Worm (Caenorhabditis elegans) whole organism, L4 larva: Measurements from ENCODE around the gene sdz-26.

Source experiments
- D1046.2 ChIP-seq: fragments of 200-800 bp; sonication (Bioruptor generic); IDR thresholded peaks from 2 replicates; pipeline ENCODE4 v1.3.6; 2022; ENCODE audit warnings: missing genetic modification characterization, missing compliant biosample characterization
- F10B5.3 ChIP-seq: sonication (generic microtip); optimal IDR thresholded peaks from 2 replicates; lab custom pipeline; 2016; ENCODE audit warnings: mild to moderate bottlenecking, missing genetic modification characterization, missing compliant biosample characterization
- F37D6.2 ChIP-seq: sonication (generic microtip); optimal IDR thresholded peaks from 2 replicates; lab custom pipeline; 2016; ENCODE audit warnings: mild to moderate bottlenecking, missing genetic modification characterization, missing compliant biosample characterization
- F44E2.7 ChIP-seq: fragments of 200-800 bp; sonication (Bioruptor generic); IDR thresholded peaks from 2 replicates; pipeline ENCODE4 v2.1.2; 2022; ENCODE audit warnings: missing genetic modification characterization, missing compliant biosample characterization
- R02D3.7 ChIP-seq: fragments of 150-350 bp; sonication (generic microtip); optimal IDR thresholded peaks from 3 replicates; lab custom pipeline; 2014; ENCODE audit warnings: missing biosample characterization, missing genetic modification characterization
- T20F7.1 ChIP-seq: fragments of 200-800 bp; sonication (Bioruptor generic); optimal IDR thresholded peaks from 2 replicates; lab custom pipeline; 2018; ENCODE audit warnings: mild to moderate bottlenecking, missing genetic modification characterization, missing compliant biosample characterization
- T26A8.4 ChIP-seq: fragments of 200-800 bp; sonication (Bioruptor generic); IDR thresholded peaks from 2 replicates; pipeline ENCODE4 v1.3.6; 2022; ENCODE audit warnings: missing genetic modification characterization, missing compliant biosample characterization
- Y48G9A.11 ChIP-seq: fragments of 200-800 bp; sonication (Bioruptor generic); IDR thresholded peaks from 2 replicates; pipeline ENCODE4 v1.3.6; 2022; ENCODE audit warnings: missing genetic modification reagents, missing genetic modification characterization, missing compliant biosample characterization
- Y5F2A.4 ChIP-seq: fragments of 200-800 bp; sonication (Bioruptor generic); optimal IDR thresholded peaks from 2 replicates; lab custom pipeline; 2018; ENCODE audit warnings: mild to moderate bottlenecking, missing genetic modification characterization, missing compliant biosample characterization
- Y75B8A.6 ChIP-seq: fragments of 200-800 bp; sonication (Bioruptor generic); IDR thresholded peaks from 2 replicates; pipeline ENCODE4 v1.3.6; 2022; ENCODE audit warnings: missing genetic modification reagents, missing genetic modification characterization, missing compliant biosample characterization
- ZK337.2 ChIP-seq: fragments of 200-800 bp; sonication (Bioruptor generic); IDR thresholded peaks from 2 replicates; pipeline ENCODE4 v1.3.6; 2022; ENCODE audit warnings: missing genetic modification reagents, missing genetic modification characterization, missing compliant biosample characterization
- aly-2 ChIP-seq: sonication (generic microtip); optimal IDR thresholded peaks from 2 replicates; lab custom pipeline; 2018; ENCODE audit warnings: missing biosample characterization, missing genetic modification characterization
- arid-1 ChIP-seq: fragments of 200-800 bp; sonication (Bioruptor generic); conservative IDR thresholded peaks from 2 replicates; pipeline ENCODE4 v1.3.6; 2022; ENCODE audit warnings: missing genetic modification reagents, missing genetic modification characterization, missing compliant biosample characterization
- ceh-28 ChIP-seq: fragments of 150-350 bp; optimal IDR thresholded peaks from 2 replicates; lab custom pipeline; 2014; ENCODE audit warnings: missing biosample characterization, missing genetic modification reagents, missing genetic modification characterization
- ceh-44 ChIP-seq: fragments of 200-800 bp; sonication (Bioruptor generic); IDR thresholded peaks from 2 replicates; pipeline ENCODE4 v1.3.6; 2022; ENCODE audit warnings: missing genetic modification reagents, missing genetic modification characterization, missing compliant biosample characterization
- ceh-62 ChIP-seq: sonication (generic microtip); optimal IDR thresholded peaks from 2 replicates; lab custom pipeline; 2017; ENCODE audit warnings: missing biosample characterization, missing genetic modification characterization
- ces-1 ChIP-seq: fragments of 150-350 bp; sonication (generic microtip); optimal IDR thresholded peaks from 4 replicates; lab custom pipeline; 2014; ENCODE audit warnings: missing biosample characterization, missing genetic modification reagents, missing genetic modification characterization
- daf-16 ChIP-seq, 3 experiments: sonication (generic microtip); optimal IDR thresholded peaks; 2 replicates each; lab custom pipeline; 2016 to 2017; ENCODE audit warnings: missing genetic modification characterization in 3 of 3, missing genetic modification reagents in 3 of 3, mild to moderate bottlenecking in 2 of 3, missing compliant biosample characterization in 2 of 3, missing biosample characterization in 1 of 3, moderate library complexity in 1 of 3
- dmd-6 ChIP-seq: fragments of 200-800 bp; sonication (Bioruptor generic); IDR thresholded peaks from 2 replicates; pipeline ENCODE4 v1.3.6; 2022; ENCODE audit warnings: missing genetic modification reagents, missing genetic modification characterization, missing compliant biosample characterization
- dmd-8 ChIP-seq: fragments of 200-800 bp; sonication (Bioruptor generic); IDR thresholded peaks from 2 replicates; pipeline ENCODE4 v1.3.6; 2022; ENCODE audit warnings: missing genetic modification characterization, missing compliant biosample characterization
- dmd-9 ChIP-seq: fragments of 200-800 bp; sonication (Bioruptor generic); IDR thresholded peaks from 2 replicates; pipeline ENCODE4 v1.3.6; 2022; ENCODE audit warnings: missing genetic modification reagents, missing genetic modification characterization, missing compliant biosample characterization
- dpl-1 ChIP-seq: fragments of 150-350 bp; optimal IDR thresholded peaks from 2 replicates; lab custom pipeline; 2014; ENCODE audit warnings: missing biosample characterization, missing genetic modification reagents, missing genetic modification characterization
- duxl-1 ChIP-seq: sonication (generic microtip); optimal IDR thresholded peaks from 2 replicates; lab custom pipeline; 2016; ENCODE audit warnings: mild to moderate bottlenecking, missing genetic modification characterization, moderate library complexity, missing compliant biosample characterization; ENCODE audit not compliant: poor library complexity
- dve-1 ChIP-seq: sonication (generic microtip); optimal IDR thresholded peaks from 2 replicates; lab custom pipeline; 2017; ENCODE audit warnings: antibody characterized with exemption, mild to moderate bottlenecking, missing genetic modification characterization, missing compliant biosample characterization; ENCODE audit not compliant: insufficient read depth
- hif-1 ChIP-seq, 2 experiments: sonication (generic microtip); optimal IDR thresholded peaks; 2 replicates each; lab custom pipeline; 2016 to 2017; ENCODE audit warnings: missing compliant biosample characterization in 2 of 2, missing genetic modification characterization in 2 of 2, missing genetic modification reagents in 2 of 2, missing genotype in 2 of 2, mild to moderate bottlenecking in 1 of 2
- hlh-30 ChIP-seq: sonication (generic microtip); optimal IDR thresholded peaks from 2 replicates; lab custom pipeline; 2017; ENCODE audit warnings: antibody characterized with exemption, mild to moderate bottlenecking, missing genetic modification characterization, missing compliant biosample characterization; ENCODE audit not compliant: insufficient read depth
- hmg-1.1 ChIP-seq: fragments of 200-800 bp; sonication (Bioruptor generic); IDR thresholded peaks from 2 replicates; pipeline ENCODE4 v1.3.6; 2022; ENCODE audit warnings: missing genetic modification reagents, missing genetic modification characterization, missing compliant biosample characterization
- lim-7 ChIP-seq: fragments of 200-800 bp; sonication (Bioruptor generic); IDR thresholded peaks from 2 replicates; pipeline ENCODE4 v1.3.6; 2022; ENCODE audit warnings: missing genetic modification characterization, missing compliant biosample characterization
- lin-38 ChIP-seq: fragments of 200-800 bp; sonication (Bioruptor generic); IDR thresholded peaks from 2 replicates; pipeline ENCODE4 v1.3.6; 2022; ENCODE audit warnings: missing genetic modification reagents, missing genetic modification characterization, missing compliant biosample characterization
- lir-3 ChIP-seq: sonication (generic microtip); optimal IDR thresholded peaks from 2 replicates; lab custom pipeline; 2016; ENCODE audit warnings: mild to moderate bottlenecking, missing genetic modification characterization, missing compliant biosample characterization
- mep-1 ChIP-seq: fragments of 150-350 bp; sonication (generic microtip); optimal IDR thresholded peaks from 3 replicates; lab custom pipeline; 2014; ENCODE audit warnings: missing biosample characterization, missing genetic modification characterization
- mes-2 ChIP-seq: sonication (generic microtip); optimal IDR thresholded peaks from 2 replicates; lab custom pipeline; 2016; ENCODE audit warnings: missing genotype, mild to moderate bottlenecking, missing genetic modification characterization, missing compliant biosample characterization; ENCODE audit not compliant: poor library complexity, severe bottlenecking
- mxl-2 ChIP-seq: fragments of 200-800 bp; sonication (Bioruptor generic); conservative IDR thresholded peaks from 2 replicates; pipeline ENCODE4 v1.3.6; 2022; ENCODE audit warnings: missing genetic modification reagents, missing genetic modification characterization, missing compliant biosample characterization
- mxl-3 ChIP-seq: fragments of 200-800 bp; sonication (Bioruptor generic); optimal IDR thresholded peaks from 2 replicates; lab custom pipeline; 2018; ENCODE audit warnings: mild to moderate bottlenecking, missing genetic modification characterization, missing compliant biosample characterization
- nhr-10 ChIP-seq: fragments of 150-350 bp; optimal IDR thresholded peaks from 2 replicates; lab custom pipeline; 2014; ENCODE audit warnings: missing biosample characterization, missing genetic modification characterization
- nhr-102 ChIP-seq: sonication (generic microtip); optimal IDR thresholded peaks from 2 replicates; lab custom pipeline; 2016; ENCODE audit warnings: mild to moderate bottlenecking, missing genetic modification characterization, moderate library complexity, missing compliant biosample characterization
- nhr-28 ChIP-seq: fragments of 150-350 bp; optimal IDR thresholded peaks from 2 replicates; lab custom pipeline; 2014; ENCODE audit warnings: missing biosample characterization, missing genetic modification characterization
- nhr-42 ChIP-seq: fragments of 200-800 bp; sonication (Bioruptor generic); IDR thresholded peaks from 2 replicates; pipeline ENCODE4 v1.3.6; 2022; ENCODE audit warnings: missing genetic modification characterization, missing compliant biosample characterization
- nhr-76 ChIP-seq: fragments of 150-350 bp; optimal IDR thresholded peaks from 2 replicates; lab custom pipeline; 2014; ENCODE audit warnings: missing biosample characterization, missing genetic modification characterization
- nhr-77 ChIP-seq: fragments of 150-350 bp; optimal IDR thresholded peaks from 2 replicates; lab custom pipeline; 2014; ENCODE audit warnings: missing biosample characterization, missing genetic modification characterization
- pha-4 ChIP-seq, 2 experiments: fragments of 150-350 bp in 1 of 2; fragments of 200-800 bp in 1 of 2; sonication (Bioruptor generic) in 1 of 2; IDR thresholded peaks in 1 of 2; optimal IDR thresholded peaks in 1 of 2; 2 replicates each; pipeline versions ENCODE4 v1.3.6 to Lab custom; 2014 to 2022; ENCODE audit warnings: missing genetic modification characterization in 2 of 2, missing genetic modification reagents in 2 of 2, missing biosample characterization in 1 of 2, missing compliant biosample characterization in 1 of 2
- php-3 ChIP-seq: fragments of 200-800 bp; sonication (Bioruptor generic); IDR thresholded peaks from 2 replicates; pipeline ENCODE4 v1.3.6; 2022; ENCODE audit warnings: missing genetic modification reagents, missing genetic modification characterization, missing compliant biosample characterization
- snpc-4 ChIP-seq: fragments of 150-350 bp; optimal IDR thresholded peaks from 2 replicates; lab custom pipeline; 2014; ENCODE audit warnings: missing biosample characterization, missing genetic modification characterization
- spr-1 ChIP-seq: sonication (generic microtip); optimal IDR thresholded peaks from 2 replicates; lab custom pipeline; 2016; ENCODE audit warnings: mild to moderate bottlenecking, missing genetic modification characterization, missing compliant biosample characterization
- unc-39 ChIP-seq: sonication (generic microtip); optimal IDR thresholded peaks from 2 replicates; lab custom pipeline; 2017; ENCODE audit warnings: missing biosample characterization, missing genetic modification characterization
- vab-7 ChIP-seq: fragments of 200-800 bp; sonication (Bioruptor generic); IDR thresholded peaks from 2 replicates; pipeline ENCODE4 v1.3.6; 2022; ENCODE audit warnings: missing genetic modification reagents, missing genetic modification characterization, missing compliant biosample characterization
- zag-1 ChIP-seq: fragments of 150-350 bp; optimal IDR thresholded peaks from 2 replicates; lab custom pipeline; 2014; ENCODE audit warnings: missing biosample characterization, missing genetic modification characterization
- zfp-2 ChIP-seq: sonication (generic microtip); optimal IDR thresholded peaks from 2 replicates; lab custom pipeline; 2016; ENCODE audit warnings: mild to moderate bottlenecking, missing genetic modification characterization, missing compliant biosample characterization
- zip-11 ChIP-seq: fragments of 200-800 bp; sonication (Bioruptor generic); IDR thresholded peaks from 2 replicates; pipeline ENCODE4 v1.3.6; 2022; ENCODE audit warnings: missing genetic modification characterization, missing compliant biosample characterization

sdz-26 gene

DNA sequence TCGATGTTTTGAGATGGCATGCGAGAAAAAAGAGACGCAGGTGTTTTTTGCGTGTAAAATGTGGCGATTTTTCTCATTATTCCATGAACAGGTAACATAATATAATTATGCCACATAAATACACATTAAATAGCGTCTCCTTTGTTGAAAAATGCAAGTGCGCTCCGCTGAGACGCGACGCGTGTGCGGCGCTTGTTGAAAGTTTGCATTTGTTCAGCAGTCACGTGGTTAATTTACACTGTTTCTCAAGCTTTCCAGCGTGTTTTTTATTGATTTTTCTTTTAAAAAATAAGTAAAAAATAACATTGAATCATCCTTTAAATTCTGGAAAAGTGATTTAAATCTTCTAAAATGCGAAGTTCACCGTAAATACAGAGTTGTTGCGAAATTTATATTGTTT is 18.0 kb downstream of the sdz-26 start (continued):
- no peak for TF ChIP-seq aly-2
- TF ChIP-seq dve-1: peak; percentile 93
- TF ChIP-seq hlh-30 (tag; lab: Kevin White, UChicago): peak; percentile 99
- TF ChIP-seq hmg-1.1 (GFP tag; lab: Robert Waterston, UW): peak; percentile 77
- TF ChIP-seq nhr-77 (tag; lab: Kevin White, UChicago): peak; percentile 99
- TF ChIP-seq F37D6.2 (tag; lab: Kevin White, UChicago): peak; percentile 61
- TF ChIP-seq unc-39 (tag; lab: Kevin White, UChicago): no peak
- no peak for TF ChIP-seq zag-1 (tag; lab: Kevin White, UChicago)
- no peak for TF ChIP-seq dmd-9 (GFP tag; lab: Robert Waterston, UW)
- TF ChIP-seq Y75B8A.6 (GFP tag; lab: Robert Waterston, UW): no peak
- TF ChIP-seq snpc-4: no peak
- peak; percentile 56 for TF ChIP-seq nhr-102 (tag; lab: Kevin White, UChicago)
- 0 out of 2 replicates have a peak, but pooled peaks have one; percentile 6 for TF ChIP-seq arid-1
- TF ChIP-seq ceh-44 (GFP tag; lab: Robert Waterston, UW): no peak
- peak; percentile 55 for TF ChIP-seq ces-1 (GFP tag; lab: Kevin White, UChicago)
- no peak for TF ChIP-seq lir-3 (tag; lab: Kevin White, UChicago)
- TF ChIP-seq daf-16 (GFP tag; optimal IDR thresholded peaks at IDR 0.05; lab: Kevin White, UChicago): peak in 1 of 2 experiments; percentile 38
- peak; percentile 79 for TF ChIP-seq daf-16 (tag; optimal IDR thresholded peaks at IDR 0.05; lab: Kevin White, UChicago)
- TF ChIP-seq zip-11: no peak
- TF ChIP-seq T26A8.4 (GFP tag; lab: Robert Waterston, UW): peak; percentile 50
- TF ChIP-seq nhr-28: peak; percentile 86
- no peak for TF ChIP-seq mxl-2 (GFP tag; lab: Robert Waterston, UW)
- TF ChIP-seq ceh-62: no peak
- peak; percentile 99 for TF ChIP-seq mes-2
- no peak for TF ChIP-seq nhr-10 (tag; lab: Kevin White, UChicago)
- no peak for TF ChIP-seq vab-7
- TF ChIP-seq Y48G9A.11 (GFP tag; lab: Robert Waterston, UW): no peak
- peak; percentile 96 for TF ChIP-seq lin-38
- TF ChIP-seq spr-1 (tag; lab: Kevin White, UChicago): no peak
- TF ChIP-seq F44E2.7 (GFP tag; lab: Robert Waterston, UW): no peak
- TF ChIP-seq dmd-8 (GFP tag; lab: Robert Waterston, UW): no peak
- TF ChIP-seq nhr-76: no peak
- peak; percentile 19 for TF ChIP-seq ceh-28 (tag; lab: Kevin White, UChicago)
- peak; percentile 91 for TF ChIP-seq mep-1 (tag; lab: Kevin White, UChicago)
- peak; percentile 47; the same call in 1 of the 2 replicates for TF ChIP-seq pha-4 (GFP tag; IDR thresholded peaks at IDR 0.05; lab: Robert Waterston, UW)
- no peak for TF ChIP-seq pha-4 (tag; optimal IDR thresholded peaks at IDR 0.05; lab: Kevin White, UChicago)
- no peak for TF ChIP-seq ZK337.2 (GFP tag; lab: Robert Waterston, UW)
- TF ChIP-seq mxl-3 (GFP tag; lab: Kevin White, UChicago): peak; percentile 87
- TF ChIP-seq R02D3.7 (tag; lab: Kevin White, UChicago): peak; percentile 8
- no peak for TF ChIP-seq zfp-2 (tag; lab: Kevin White, UChicago)
- TF ChIP-seq lim-7 (GFP tag; lab: Robert Waterston, UW): no peak
- TF ChIP-seq nhr-42 (GFP tag; lab: Robert Waterston, UW): peak; percentile 54; the same call in 1 of the 2 replicates
- TF ChIP-seq dmd-6 (GFP tag; lab: Robert Waterston, UW): peak; percentile 63
- TF ChIP-seq T20F7.1 (GFP tag; lab: Kevin White, UChicago): no peak
- TF ChIP-seq F10B5.3 (tag; lab: Kevin White, UChicago): no peak
- no peak for TF ChIP-seq Y5F2A.4 (GFP tag; lab: Kevin White, UChicago)
- no peak for TF ChIP-seq duxl-1 (tag; lab: Kevin White, UChicago)
- TF ChIP-seq dpl-1: peak; percentile 83
- no peak for TF ChIP-seq php-3
- TF ChIP-seq D1046.2 (GFP tag; lab: Robert Waterston, UW): no peak
- peak in 1 of 2 experiments; percentile 82 for TF ChIP-seq hif-1 (tag; optimal IDR thresholded peaks at IDR 0.05; lab: Kevin White, UChicago)
